Worm (Caenorhabditis elegans): ENCODE data around the gene VF13D12L.3.

Gene VF13D12L.3

ce11 chrII:11709464-11709863 is 3.7 kb downstream of the VF13D12L.3 start, which contains the start of gene fcmt-1:
Gene fcmt-1, minus strand, starts transcription at chrII:11709564.
- TF ChIP-seq elt-2 (tag; optimal IDR thresholded peaks at IDR 0.05), result no peak
- TF ChIP-seq nhr-28 (tag; optimal IDR thresholded peaks at IDR 0.05), result no peak
- TF ChIP-seq ceh-28 (tag; optimal IDR thresholded peaks at IDR 0.05), result no peak
- TF ChIP-seq R02D3.7 (tag; optimal IDR thresholded peaks at IDR 0.05), result no peak
- no peak for TF ChIP-seq fos-1 (tag; optimal IDR thresholded peaks at IDR 0.05)
- TF ChIP-seq eor-1 (tag; optimal IDR thresholded peaks at IDR 0.05), result no peak
- TF ChIP-seq jun-1 (tag; optimal IDR thresholded peaks at IDR 0.05), result no peak
- TF ChIP-seq tbx-2 (tag; optimal IDR thresholded peaks at IDR 0.05), result no peak
- no peak for TF ChIP-seq nhr-23 (tag; optimal IDR thresholded peaks at IDR 0.05)

DNA sequence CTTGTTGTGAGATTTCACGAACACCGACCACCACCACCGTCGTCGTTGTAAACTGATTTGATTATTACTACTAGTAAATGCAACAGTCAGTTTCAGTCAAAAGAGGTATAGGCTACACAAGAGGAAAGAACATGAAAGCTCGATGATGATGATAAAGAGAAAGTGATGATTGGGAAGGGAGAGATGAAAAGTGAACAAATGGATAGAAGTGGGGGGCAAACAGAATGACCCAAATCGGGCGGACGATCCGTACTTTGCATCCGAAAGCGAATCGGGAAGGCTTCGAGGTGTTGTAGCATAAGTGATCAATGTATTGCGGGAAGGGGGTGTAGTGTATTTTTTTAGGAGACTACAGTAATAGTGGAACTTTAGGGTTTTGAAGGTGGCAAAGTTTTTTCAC is 5.0 kb downstream of the VF13D12L.3 start:
- no peak for TF ChIP-seq fos-1 (tag; optimal IDR thresholded peaks at IDR 0.05)
- TF ChIP-seq tbx-2 (tag; optimal IDR thresholded peaks at IDR 0.05), result no peak
- no peak for TF ChIP-seq ztf-4 (tag; optimal IDR thresholded peaks at IDR 0.05)
- no peak for TF ChIP-seq nhr-23 (tag; optimal IDR thresholded peaks at IDR 0.05)
- no peak for TF ChIP-seq snpc-4 (tag; optimal IDR thresholded peaks at IDR 0.05)
- TF ChIP-seq egl-5 (tag; optimal IDR thresholded peaks at IDR 0.05), result no peak
- no peak for TF ChIP-seq nhr-12 (tag; optimal IDR thresholded peaks at IDR 0.05)
- TF ChIP-seq skn-1 (tag; optimal IDR thresholded peaks at IDR 0.05), result no peak
- TF ChIP-seq lin-39 (tag; optimal IDR thresholded peaks at IDR 0.05), result no peak
- no peak for TF ChIP-seq elt-1 (tag; optimal IDR thresholded peaks at IDR 0.05)
- no peak for TF ChIP-seq hmg-11 (tag; optimal IDR thresholded peaks at IDR 0.05)
- no peak for TF ChIP-seq lsy-12 (tag; optimal IDR thresholded peaks at IDR 0.05)
- no peak for TF ChIP-seq R02D3.7 (tag; optimal IDR thresholded peaks at IDR 0.05)
- no peak for TF ChIP-seq elt-3 (tag; optimal IDR thresholded peaks at IDR 0.05)

ce11 chrII:11713569-11713968 is 7.8 kb downstream of the VF13D12L.3 start, which contains the start of gene F13D12.10:
Gene F13D12.10, plus strand, starts transcription at chrII:11713799.
- TF ChIP-seq fkh-10 (GFP tag; optimal IDR thresholded peaks at IDR 0.05) (no peak), mdl-1 (tag; optimal IDR thresholded peaks at IDR 0.05) (no peak), pqm-1 (tag; optimal IDR thresholded peaks at IDR 0.05) (no peak), ceh-82 (tag; optimal IDR thresholded peaks at IDR 0.05) (no peak), nhr-67 (tag; optimal IDR thresholded peaks at IDR 0.05) (no peak), daf-12 (tag; optimal IDR thresholded peaks at IDR 0.05) (no peak), tbx-2 (tag; optimal IDR thresholded peaks at IDR 0.05) (no peak), nfya-1 (tag; optimal IDR thresholded peaks at IDR 0.05; ENCODE audit: insufficient read depth) (peak; percentile 14), lin-39 (tag; optimal IDR thresholded peaks at IDR 0.05) (peak; percentile 55), ceh-16 (tag; optimal IDR thresholded peaks at IDR 0.05) (no peak)

ce11 chrII:11714728-11715127 is 8.9 kb downstream of the VF13D12L.3 start:
- TF ChIP-seq snpc-4 (tag; optimal IDR thresholded peaks at IDR 0.05), result peak; percentile 50
- no peak for TF ChIP-seq R02D3.7 (tag; optimal IDR thresholded peaks at IDR 0.05)

- TF ChIP-seq mdl-1 (tag; optimal IDR thresholded peaks at IDR 0.05), result no peak
- no peak for TF ChIP-seq zag-1 (tag; optimal IDR thresholded peaks at IDR 0.05)
- TF ChIP-seq eor-1 (tag; optimal IDR thresholded peaks at IDR 0.05), result no peak
- TF ChIP-seq nhr-76 (tag; optimal IDR thresholded peaks at IDR 0.05), result no peak
- no peak for TF ChIP-seq pqm-1 (tag; optimal IDR thresholded peaks at IDR 0.05)
- no peak for TF ChIP-seq nhr-28 (tag; optimal IDR thresholded peaks at IDR 0.05)
- no peak for TF ChIP-seq nfya-1 (tag; optimal IDR thresholded peaks at IDR 0.05; ENCODE audit: insufficient read depth)
- no peak for TF ChIP-seq R02D3.7 (tag; optimal IDR thresholded peaks at IDR 0.05)
- TF ChIP-seq ZK546.5 (tag; optimal IDR thresholded peaks at IDR 0.05), result no peak
- no peak for TF ChIP-seq tbx-2 (tag; optimal IDR thresholded peaks at IDR 0.05)
- no peak for TF ChIP-seq unc-39 (tag; optimal IDR thresholded peaks at IDR 0.05)
- TF ChIP-seq lin-39 (tag; optimal IDR thresholded peaks at IDR 0.05), result no peak
- TF ChIP-seq nhr-77 (tag; optimal IDR thresholded peaks at IDR 0.05), result no peak
- TF ChIP-seq elt-2 (tag; optimal IDR thresholded peaks at IDR 0.05), result no peak
- TF ChIP-seq ceh-9 (tag; optimal IDR thresholded peaks at IDR 0.05), result no peak
- TF ChIP-seq fos-1 (tag; optimal IDR thresholded peaks at IDR 0.05), result no peak
Measured at ce11 chrII:11719533-11719932, 13.7 kb downstream of the VF13D12L.3 start.

DNA sequence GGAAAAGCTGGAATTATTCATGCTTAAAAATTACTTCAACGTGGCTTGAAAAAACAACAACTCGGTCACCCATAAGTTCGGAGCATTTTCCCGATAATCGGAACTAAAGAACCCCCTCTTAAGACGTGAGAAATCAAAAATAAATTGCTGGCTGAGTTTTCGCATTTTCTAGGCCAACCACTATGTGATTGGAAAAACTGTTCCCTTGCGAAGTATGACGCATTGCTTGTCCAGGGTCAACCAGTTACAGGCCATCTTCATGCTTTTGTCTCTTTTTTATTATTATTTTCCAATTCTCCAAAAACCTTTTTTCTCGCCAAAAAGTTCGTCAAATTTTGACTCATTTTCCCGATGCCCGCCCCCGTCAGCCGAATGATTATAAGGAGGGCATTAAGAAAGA is 14.3 kb downstream of the VF13D12L.3 start, which contains the start of gene F13D12.3:
TSS of gene F13D12.3 (plus strand) at position 301 of the 400 bp plus-strand sequence.
- TF ChIP-seq fkh-10 (GFP tag; optimal IDR thresholded peaks at IDR 0.05) (no peak), ceh-16 (tag; optimal IDR thresholded peaks at IDR 0.05) (no peak), hmg-11 (tag; optimal IDR thresholded peaks at IDR 0.05) (no peak), nhr-25 (tag; optimal IDR thresholded peaks at IDR 0.05) (no peak), ceh-82 (tag; optimal IDR thresholded peaks at IDR 0.05) (no peak), lin-15B (tag; optimal IDR thresholded peaks at IDR 0.05) (no peak), mml-1 (tag; optimal IDR thresholded peaks at IDR 0.05) (no peak), daf-12 (tag; optimal IDR thresholded peaks at IDR 0.05) (no peak), nhr-43 (tag; optimal IDR thresholded peaks at IDR 0.05; ENCODE audit: poor library complexity, severe bottlenecking) (no peak), ceh-9 (tag; optimal IDR thresholded peaks at IDR 0.05) (no peak), ama-1 (optimal IDR thresholded peaks at IDR 0.05) (no peak), egl-5 (tag; optimal IDR thresholded peaks at IDR 0.05) (no peak), ceh-28 (tag; optimal IDR thresholded peaks at IDR 0.05) (no peak), elt-2 (tag; optimal IDR thresholded peaks at IDR 0.05) (no peak), skn-1 (tag; optimal IDR thresholded peaks at IDR 0.05) (no peak), fos-1 (tag; optimal IDR thresholded peaks at IDR 0.05) (no peak), unc-39 (tag; optimal IDR thresholded peaks at IDR 0.05) (no peak), pqm-1 (tag; optimal IDR thresholded peaks at IDR 0.05) (no peak), jun-1 (tag; optimal IDR thresholded peaks at IDR 0.05) (no peak), elt-3 (tag; optimal IDR thresholded peaks at IDR 0.05) (no peak)

Measured in whole organism, L3 larva.